Worm (Caenorhabditis elegans): ENCODE results near the gene K07E3.1.

DNA sequence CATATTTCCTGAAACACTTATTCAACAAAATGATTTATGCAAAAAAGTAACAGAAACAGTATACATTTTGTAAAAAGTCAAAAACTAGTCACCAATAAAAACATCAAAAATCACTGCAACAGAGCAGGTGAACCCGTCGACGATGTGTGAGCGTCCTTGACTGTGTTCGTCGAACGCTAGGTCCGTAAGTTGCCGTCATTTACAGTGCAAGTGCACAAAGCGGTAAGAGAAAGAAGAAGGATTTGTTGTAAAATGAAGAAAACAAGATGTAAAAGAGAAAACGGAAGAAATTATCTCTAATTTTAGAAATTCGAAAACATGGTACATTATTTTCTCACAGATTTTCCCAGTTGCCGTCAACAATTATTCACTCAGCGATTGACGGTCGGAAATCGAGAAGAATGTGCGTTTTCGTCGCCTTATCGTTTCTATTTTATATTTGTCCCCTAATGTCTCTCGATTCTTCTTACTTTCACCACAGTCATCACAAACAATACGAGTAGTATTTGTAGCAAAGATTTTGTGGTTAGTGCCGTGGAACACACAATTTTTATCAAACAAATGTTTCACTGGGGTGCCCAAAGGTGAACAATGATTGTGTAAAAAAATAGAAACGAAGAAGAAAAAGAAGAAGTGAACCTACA, 20.9 kb upstream of the K07E3.1 start:
- TF ChIP-seq him-1 (tag; optimal IDR thresholded peaks at IDR 0.05): no peak
- TF ChIP-seq dao-5 (tag; optimal IDR thresholded peaks at IDR 0.05): no peak
